Worm (Caenorhabditis elegans) whole organism, L4 larva: ENCODE measurements around the gene ZK262.19.

ENCODE experiments used
- D1046.2 ChIP-seq: fragments of 200-800 bp; sonication (Bioruptor generic); IDR thresholded peaks from 2 replicates; pipeline ENCODE4 v1.3.6; 2022; ENCODE audit warnings: missing genetic modification characterization, missing compliant biosample characterization
- Y105C5A.15 ChIP-seq: fragments of 200-800 bp; sonication (Bioruptor generic); IDR thresholded peaks from 2 replicates; pipeline ENCODE4 v1.3.6; 2022; ENCODE audit warnings: missing genetic modification characterization, missing compliant biosample characterization
- ces-1 ChIP-seq: fragments of 150-350 bp; sonication (generic microtip); optimal IDR thresholded peaks from 4 replicates; lab custom pipeline; 2014; ENCODE audit warnings: missing biosample characterization, missing genetic modification reagents, missing genetic modification characterization
- egl-27 ChIP-seq: sonication (generic microtip); optimal IDR thresholded peaks from 3 replicates; lab custom pipeline; 2017; ENCODE audit warnings: missing biosample characterization, missing genetic modification reagents, missing genetic modification characterization
- egl-43 ChIP-seq: fragments of 200-800 bp; sonication (Bioruptor generic); IDR thresholded peaks from 2 replicates; pipeline ENCODE4 v1.3.6; 2022; ENCODE audit warnings: missing genetic modification reagents, missing genetic modification characterization, missing compliant biosample characterization
- fkh-10 ChIP-seq: fragments of 150-350 bp; optimal IDR thresholded peaks from 2 replicates; lab custom pipeline; 2014; ENCODE audit warnings: missing biosample characterization, missing genetic modification reagents, missing genetic modification characterization
- hif-1 ChIP-seq, 2 experiments: sonication (generic microtip); optimal IDR thresholded peaks; 2 replicates each; lab custom pipeline; 2016 to 2017; ENCODE audit warnings: missing compliant biosample characterization in 2 of 2, missing genetic modification characterization in 2 of 2, missing genetic modification reagents in 2 of 2, missing genotype in 2 of 2, mild to moderate bottlenecking in 1 of 2
- lsy-2 ChIP-seq, 2 experiments: fragments of 150-350 bp in 1 of 2; sonication (generic microtip) in 1 of 2; optimal IDR thresholded peaks; 2 replicates each; lab custom pipeline; 2014 to 2017; ENCODE audit warnings: missing biosample characterization in 2 of 2, missing genetic modification characterization in 2 of 2
- saeg-2 ChIP-seq: fragments of 200-800 bp; sonication (Bioruptor generic); IDR thresholded peaks from 2 replicates; pipeline ENCODE4 v1.3.6; 2022; ENCODE audit warnings: missing genetic modification reagents, missing genetic modification characterization, missing compliant biosample characterization
- unc-39 ChIP-seq: sonication (generic microtip); optimal IDR thresholded peaks from 2 replicates; lab custom pipeline; 2017; ENCODE audit warnings: missing biosample characterization, missing genetic modification characterization

DNA sequence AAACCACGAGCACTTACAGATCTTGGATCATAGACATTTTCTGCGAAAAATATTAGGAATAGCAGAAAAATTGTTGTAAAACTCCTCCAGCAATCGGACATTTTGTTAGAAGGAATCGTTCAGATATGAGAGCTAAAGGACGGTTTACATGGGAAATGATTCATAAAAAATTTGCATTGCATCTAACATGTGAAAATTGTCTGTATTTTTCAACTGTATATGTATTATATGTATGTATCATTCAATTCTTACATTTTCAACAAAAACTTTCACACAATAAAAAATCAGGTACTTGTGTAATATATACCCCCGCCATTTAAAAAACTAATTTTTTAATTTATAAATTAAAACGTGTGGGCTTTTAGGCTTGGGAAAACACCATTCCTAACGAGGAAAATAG is 42.7 kb upstream of the ZK262.19 start, which contains the start of gene ZK228.13:
- no peak for TF ChIP-seq lsy-2 (tag; optimal IDR thresholded peaks at IDR 0.05; lab: Kevin White, UChicago)
- no peak for TF ChIP-seq egl-27 (tag; lab: Kevin White, UChicago)
- TF ChIP-seq egl-43 (GFP tag; lab: Robert Waterston, UW), result no peak
- TF ChIP-seq D1046.2, result no peak
- no peak for TF ChIP-seq ces-1 (GFP tag; lab: Kevin White, UChicago)
- TF ChIP-seq hif-1 (tag; optimal IDR thresholded peaks at IDR 0.05; lab: Kevin White, UChicago), result no peak
- no peak for TF ChIP-seq unc-39 (tag; lab: Kevin White, UChicago)
- TF ChIP-seq Y105C5A.15 (GFP tag; lab: Robert Waterston, UW), result no peak
- no peak for TF ChIP-seq fkh-10
- TF ChIP-seq saeg-2 (GFP tag; lab: Robert Waterston, UW), result no peak
